Fruit fly (Drosophila melanogaster) S2 (cell line): Measurements from ENCODE around the gene CG12507.

Source experiments
- CG8478 ChIP-seq: fragments of >200 bp; optimal IDR thresholded peaks from 2 replicates; lab custom pipeline; 2018
- CTCF ChIP-seq, 2 experiments: fragments of >200 bp; optimal IDR thresholded peaks; 2 replicates each; lab custom pipeline; 2018

dm6 chrX:16292646-16293045 lies 26.3 kb upstream of the CG12507 start:
- TF ChIP-seq CG8478 (lab: Kevin White, UChicago) (no peak), CTCF (optimal IDR thresholded peaks at IDR 0.05; lab: Kevin White, UChicago) (no peak)
